Worm (Caenorhabditis elegans) whole organism, late embryonic: ENCODE measurements around the gene ugt-21.

Experiments used
- ceh-24 ChIP-seq: sonication (generic microtip); optimal IDR thresholded peaks from 2 replicates; lab custom pipeline; 2016; ENCODE audit warnings: mild to moderate bottlenecking, missing genetic modification characterization, missing compliant biosample characterization
- che-1 ChIP-seq: sonication (generic microtip); optimal IDR thresholded peaks from 2 replicates; lab custom pipeline; 2016; ENCODE audit warnings: mild to moderate bottlenecking, missing genetic modification characterization, missing compliant biosample characterization
- dve-1 ChIP-seq: sonication (generic microtip); optimal IDR thresholded peaks from 2 replicates; lab custom pipeline; 2017; ENCODE audit warnings: antibody characterized with exemption, mild to moderate bottlenecking, missing genetic modification characterization, missing compliant biosample characterization
- hlh-30 ChIP-seq: sonication (generic microtip); optimal IDR thresholded peaks from 2 replicates; lab custom pipeline; 2017; ENCODE audit warnings: antibody characterized with exemption, missing genetic modification characterization, missing compliant biosample characterization; ENCODE audit not compliant: insufficient read depth
- hlh-6 ChIP-seq: sonication (generic microtip); optimal IDR thresholded peaks from 2 replicates; lab custom pipeline; 2016; ENCODE audit warnings: missing genotype, missing genetic modification characterization, missing compliant biosample characterization
- nfya-1 ChIP-seq: sonication (generic microtip); optimal IDR thresholded peaks from 2 replicates; lab custom pipeline; 2017; ENCODE audit warnings: missing genetic modification characterization, mild to moderate bottlenecking, missing compliant biosample characterization, antibody characterized with exemption, moderate library complexity
- odd-2 ChIP-seq: sonication (generic microtip); optimal IDR thresholded peaks from 2 replicates; lab custom pipeline; 2017; ENCODE audit warnings: antibody characterized with exemption, mild to moderate bottlenecking, missing genetic modification characterization, missing compliant biosample characterization
- pha-4 ChIP-seq: fragments of 150-350 bp; optimal IDR thresholded peaks from 2 replicates; lab custom pipeline; 2018; ENCODE audit warnings: missing biosample characterization, missing genetic modification reagents, missing genetic modification characterization
- pros-1 ChIP-seq: fragments of 150-350 bp; optimal IDR thresholded peaks from 2 replicates; lab custom pipeline; 2014; ENCODE audit warnings: missing biosample characterization, missing genetic modification reagents, missing genetic modification characterization
- sox-4 ChIP-seq: sonication (generic microtip); optimal IDR thresholded peaks from 2 replicates; lab custom pipeline; 2017; ENCODE audit warnings: mild to moderate bottlenecking, missing genetic modification characterization, inconsistent platforms, missing compliant biosample characterization
- syd-9 ChIP-seq: sonication (generic microtip); optimal IDR thresholded peaks from 2 replicates; lab custom pipeline; 2016; ENCODE audit warnings: mild to moderate bottlenecking, missing genetic modification characterization, moderate library complexity, missing compliant biosample characterization
- zip-5 ChIP-seq: sonication (generic microtip); optimal IDR thresholded peaks from 2 replicates; lab custom pipeline; 2016; ENCODE audit warnings: missing genetic modification characterization, missing compliant biosample characterization

DNA sequence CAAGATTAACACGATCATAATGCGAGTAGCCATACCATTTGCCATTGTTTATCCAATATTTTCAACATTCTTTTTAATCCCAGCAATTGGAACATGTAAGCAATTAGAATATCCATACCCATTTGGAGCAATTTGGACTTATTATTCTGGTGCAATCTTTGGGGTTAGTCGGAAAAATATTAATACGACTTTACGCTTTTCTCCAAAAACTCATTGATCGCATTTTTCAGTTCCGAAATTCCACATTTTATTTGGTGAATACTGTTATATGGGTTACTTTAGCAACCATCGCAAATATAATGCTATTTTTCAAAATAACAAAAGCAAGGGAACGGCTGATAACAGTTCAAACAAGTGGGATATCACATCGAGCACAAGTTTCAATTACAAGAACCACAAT lies 13.3 kb upstream of the ugt-21 start:
- no peak for TF ChIP-seq syd-9 (tag; lab: Kevin White, UChicago)
- no peak for TF ChIP-seq hlh-6 (tag; lab: Kevin White, UChicago)
- TF ChIP-seq hlh-30 = no peak
- TF ChIP-seq odd-2 (tag; lab: Kevin White, UChicago) = no peak
- no peak for TF ChIP-seq ceh-24 (tag; lab: Kevin White, UChicago)
- no peak for TF ChIP-seq che-1
- TF ChIP-seq sox-4 (tag; lab: Kevin White, UChicago) = no peak
- no peak for TF ChIP-seq pros-1
- no peak for TF ChIP-seq nfya-1 (tag; lab: Kevin White, UChicago)
- no peak for TF ChIP-seq pha-4
- TF ChIP-seq zip-5 = no peak
- TF ChIP-seq dve-1 (tag; lab: Kevin White, UChicago) = no peak
